Worm (Caenorhabditis elegans): ENCODE measurements around the gene F17C11.4.

Gene F17C11.4

ce11 chrV:10970070-10970469, 18.4 kb downstream of the F17C11.4 start, which contains the start of gene F17C11.22:
Gene F17C11.22 (minus strand): TSS chrV:10970170.
- no peak for TF ChIP-seq ama-1 (optimal IDR thresholded peaks at IDR 0.05)
- no peak for TF ChIP-seq sox-4 (tag; optimal IDR thresholded peaks at IDR 0.05)
- no peak for TF ChIP-seq unc-42 (tag; optimal IDR thresholded peaks at IDR 0.05)
- no peak for TF ChIP-seq hlh-8 (tag; optimal IDR thresholded peaks at IDR 0.05)
- no peak for TF ChIP-seq F13H6.1 (tag; optimal IDR thresholded peaks at IDR 0.05)
- TF ChIP-seq ceh-22 (tag; optimal IDR thresholded peaks at IDR 0.05): no peak

- TF ChIP-seq unc-3 (GFP tag; conservative IDR thresholded peaks at IDR 0.05): no peak
- TF ChIP-seq unc-3 (tag; optimal IDR thresholded peaks at IDR 0.05): no peak
- no peak for TF ChIP-seq fax-1 (tag; optimal IDR thresholded peaks at IDR 0.05)
- TF ChIP-seq npax-4 (tag; optimal IDR thresholded peaks at IDR 0.05): no peak
- TF ChIP-seq nhr-11 (tag; optimal IDR thresholded peaks at IDR 0.05): no peak
- TF ChIP-seq dve-1 (tag; optimal IDR thresholded peaks at IDR 0.05): no peak
- TF ChIP-seq K09A11.1 (tag; optimal IDR thresholded peaks at IDR 0.05; ENCODE audit: insufficient read depth): no peak
- no peak for TF ChIP-seq tbx-7 (tag; optimal IDR thresholded peaks at IDR 0.05)
- TF ChIP-seq sox-2 (GFP tag; IDR thresholded peaks at IDR 0.05): no peak
- no peak for TF ChIP-seq ceh-34 (tag; optimal IDR thresholded peaks at IDR 0.05)
- no peak for TF ChIP-seq F13H6.1 (tag; optimal IDR thresholded peaks at IDR 0.05)
- no peak for TF ChIP-seq ceh-19 (GFP tag; optimal IDR thresholded peaks at IDR 0.05)
- TF ChIP-seq ceh-18 (tag; optimal IDR thresholded peaks at IDR 0.05): no peak
- TF ChIP-seq sox-4 (tag; optimal IDR thresholded peaks at IDR 0.05): no peak
- no peak for TF ChIP-seq nfya-1 (tag; optimal IDR thresholded peaks at IDR 0.05)
- TF ChIP-seq hlh-15 (tag; optimal IDR thresholded peaks at IDR 0.05): no peak
- no peak for TF ChIP-seq hlh-6 (tag; optimal IDR thresholded peaks at IDR 0.05)
These were observed 19.3 kb downstream of the F17C11.4 start for ce11 chrV:10970930-10971329.

- TF ChIP-seq pha-2 (tag; optimal IDR thresholded peaks at IDR 0.05) (no peak), unc-3 (GFP tag; conservative IDR thresholded peaks at IDR 0.05) (no peak), unc-3 (tag; optimal IDR thresholded peaks at IDR 0.05) (no peak), ttx-3 (tag; optimal IDR thresholded peaks at IDR 0.05) (no peak), ceh-2 (tag; optimal IDR thresholded peaks at IDR 0.05) (no peak), lim-6 (tag; optimal IDR thresholded peaks at IDR 0.05) (no peak), odd-2 (tag; optimal IDR thresholded peaks at IDR 0.05) (no peak), hlh-15 (tag; optimal IDR thresholded peaks at IDR 0.05) (no peak), ets-4 (tag; optimal IDR thresholded peaks at IDR 0.05) (no peak), pha-4 (tag; optimal IDR thresholded peaks at IDR 0.05) (no peak), tbx-2 (tag; optimal IDR thresholded peaks at IDR 0.05) (no peak), pqm-1 (tag; optimal IDR thresholded peaks at IDR 0.05) (no peak), lin-11 (tag; optimal IDR thresholded peaks at IDR 0.05) (no peak), ceh-6 (GFP tag; optimal IDR thresholded peaks at IDR 0.05) (no peak), fkh-10 (GFP tag; optimal IDR thresholded peaks at IDR 0.05) (no peak), K02D7.2 (tag; optimal IDR thresholded peaks at IDR 0.05) (no peak), tbx-7 (tag; optimal IDR thresholded peaks at IDR 0.05) (no peak), ceh-18 (tag; optimal IDR thresholded peaks at IDR 0.05) (no peak)
These were observed 23.4 kb downstream of the F17C11.4 start for ce11 chrV:10975091-10975490.

- no peak for TF ChIP-seq K09A11.1 (tag; optimal IDR thresholded peaks at IDR 0.05; ENCODE audit: insufficient read depth)
- no peak for TF ChIP-seq elt-2 (tag; optimal IDR thresholded peaks at IDR 0.05)
- TF ChIP-seq ceh-6 (GFP tag; optimal IDR thresholded peaks at IDR 0.05): no peak
- TF ChIP-seq ahr-1 (tag; optimal IDR thresholded peaks at IDR 0.05): no peak
- TF ChIP-seq nhr-11 (tag; optimal IDR thresholded peaks at IDR 0.05): no peak
- TF ChIP-seq sox-2 (GFP tag; IDR thresholded peaks at IDR 0.05): no peak
- TF ChIP-seq tbx-2 (tag; optimal IDR thresholded peaks at IDR 0.05): no peak
- TF ChIP-seq tbx-7 (tag; optimal IDR thresholded peaks at IDR 0.05): no peak
- no peak for TF ChIP-seq ceh-31 (tag; optimal IDR thresholded peaks at IDR 0.05)
- no peak for TF ChIP-seq ceh-9 (tag; optimal IDR thresholded peaks at IDR 0.05)
- no peak for TF ChIP-seq ceh-30 (tag; optimal IDR thresholded peaks at IDR 0.05)
- TF ChIP-seq Y22D7AL.16 (tag; optimal IDR thresholded peaks at IDR 0.05): no peak
- no peak for TF ChIP-seq lim-6 (tag; optimal IDR thresholded peaks at IDR 0.05)
- no peak for TF ChIP-seq ceh-48 (tag; optimal IDR thresholded peaks at IDR 0.05)
These were observed 29.5 kb downstream of the F17C11.4 start, which contains the start of gene fig-1 for ce11 chrV:10981113-10981512. Gene fig-1 (minus strand): TSS chrV:10981213.
